Fruit fly (Drosophila melanogaster): ENCODE measurements around the gene Ho.

Ho gene

dm6 chr3R:11648356-11649355 lies 30.9 kb upstream of the Ho start (continued):
- TF ChIP-seq bab2 (GFP tag; optimal IDR thresholded peaks at IDR 0.05) = no peak
- no peak for TF ChIP-seq pum (GFP tag; optimal IDR thresholded peaks at IDR 0.05)
- TF ChIP-seq Ravus (GFP tag; IDR thresholded peaks at IDR 0.05) = no peak
- TF ChIP-seq Hmr (GFP tag; optimal IDR thresholded peaks at IDR 0.05) = peak; percentile 21
- no peak for TF ChIP-seq CG11456 (GFP tag; IDR thresholded peaks at IDR 0.05)
- TF ChIP-seq CG14710 (tag; optimal IDR thresholded peaks at IDR 0.05) = no peak
- no peak for TF ChIP-seq CG12744 (GFP tag; optimal IDR thresholded peaks at IDR 0.05)
- no peak for TF ChIP-seq Dek (tag; optimal IDR thresholded peaks at IDR 0.05)
- no peak for TF ChIP-seq trem (tag; optimal IDR thresholded peaks at IDR 0.05)
- TF ChIP-seq CG9727 (GFP tag; optimal IDR thresholded peaks at IDR 0.05) = no peak
- TF ChIP-seq Nf-YA (GFP tag; IDR thresholded peaks at IDR 0.05) = no peak
- TF ChIP-seq tx (GFP tag; optimal IDR thresholded peaks at IDR 0.05) = no peak
- TF ChIP-seq Doc3 (GFP tag; IDR thresholded peaks at IDR 0.05; ENCODE audit: partially characterized antibody) = no peak
- no peak for TF ChIP-seq her (GFP tag; optimal IDR thresholded peaks at IDR 0.05)
- no peak for TF ChIP-seq org-1 (GFP tag; optimal IDR thresholded peaks at IDR 0.05)
- TF ChIP-seq CG13123 (GFP tag; optimal IDR thresholded peaks at IDR 0.05) = no peak
- TF ChIP-seq Hmx (GFP tag; optimal IDR thresholded peaks at IDR 0.05) = no peak
- no peak for TF ChIP-seq en (GFP tag; optimal IDR thresholded peaks at IDR 0.05)
- TF ChIP-seq lab (GFP tag; optimal IDR thresholded peaks at IDR 0.05) = no peak
- TF ChIP-seq Oaz (GFP tag; IDR thresholded peaks at IDR 0.05) = no peak
- TF ChIP-seq tap (tag; optimal IDR thresholded peaks at IDR 0.05) = no peak
- no peak for TF ChIP-seq H2.0 (GFP tag; IDR thresholded peaks at IDR 0.05)
- no peak for TF ChIP-seq lola (GFP tag; optimal IDR thresholded peaks at IDR 0.05)
- TF ChIP-seq Dip2 (GFP tag; IDR thresholded peaks at IDR 0.05) = no peak
- TF ChIP-seq mam (GFP tag; optimal IDR thresholded peaks at IDR 0.05) = no peak
- no peak for TF ChIP-seq CG7271 (tag; optimal IDR thresholded peaks at IDR 0.05)
- TF ChIP-seq tup (GFP tag; optimal IDR thresholded peaks at IDR 0.05) = no peak
- TF ChIP-seq ranshi (GFP tag; IDR thresholded peaks at IDR 0.05) = no peak
- no peak for TF ChIP-seq CG12155 (GFP tag; optimal IDR thresholded peaks at IDR 0.05)
- no peak for TF ChIP-seq CG3838 (GFP tag; optimal IDR thresholded peaks at IDR 0.05)
- no peak for TF ChIP-seq CG17568 (GFP tag; optimal IDR thresholded peaks at IDR 0.05)
- no peak for TF ChIP-seq sima (GFP tag; optimal IDR thresholded peaks at IDR 0.05)
- no peak for TF ChIP-seq CG10321 (GFP tag; IDR thresholded peaks at IDR 0.05)
- no peak for TF ChIP-seq CG14441 (GFP tag; IDR thresholded peaks at IDR 0.05)
- TF ChIP-seq da (GFP tag; optimal IDR thresholded peaks at IDR 0.05) = no peak
- no peak for TF ChIP-seq ab (GFP tag; optimal IDR thresholded peaks at IDR 0.05)
- TF ChIP-seq trh (GFP tag; optimal IDR thresholded peaks at IDR 0.05) = no peak
- peak in 1 of 2 experiments; percentile 48 for TF ChIP-seq Hr78 (GFP tag; optimal IDR thresholded peaks at IDR 0.05)
- no peak for TF ChIP-seq zf30C (GFP tag; optimal IDR thresholded peaks at IDR 0.05)
- TF ChIP-seq YL-1 (GFP tag; optimal IDR thresholded peaks at IDR 0.05) = no peak
- no peak for TF ChIP-seq CG13894 (tag; optimal IDR thresholded peaks at IDR 0.05)
- TF ChIP-seq CG3847 (GFP tag; IDR thresholded peaks at IDR 0.05) = 0 out of 2 replicates have a peak, but pooled peaks have one; percentile 26
- TF ChIP-seq GATAe (GFP tag; conservative IDR thresholded peaks at IDR 0.05) = no peak
- TF ChIP-seq dimm (GFP tag; IDR thresholded peaks at IDR 0.05) = no peak
- TF ChIP-seq ap (GFP tag; IDR thresholded peaks at IDR 0.05) = no peak
- no peak for TF ChIP-seq ind (GFP tag; optimal IDR thresholded peaks at IDR 0.05)
- no peak for TF ChIP-seq CG4424 (GFP tag; optimal IDR thresholded peaks at IDR 0.05)
- TF ChIP-seq CG1603 (tag; optimal IDR thresholded peaks at IDR 0.05) = no peak
- TF ChIP-seq CG18476 (GFP tag; optimal IDR thresholded peaks at IDR 0.05) = no peak
- TF ChIP-seq Dbx (GFP tag; IDR thresholded peaks at IDR 0.05) = no peak
